Fruit fly (Drosophila melanogaster): ENCODE data around the gene CG32473.

dm6 chr3R:13356960-13357359, 54.5 kb downstream of the CG32473 start:
- TF ChIP-seq CG1620 (GFP tag; optimal IDR thresholded peaks at IDR 0.05) (no peak), CG33017 (tag; optimal IDR thresholded peaks at IDR 0.05) (no peak), ovo (GFP tag; optimal IDR thresholded peaks at IDR 0.05) (no peak), CG14711 (tag; optimal IDR thresholded peaks at IDR 0.05) (no peak), CG12768 (GFP tag; optimal IDR thresholded peaks at IDR 0.05) (no peak), kay (GFP tag; ENCODE audit: borderline replicate concordance) (no peak), tj (GFP tag; optimal IDR thresholded peaks at IDR 0.05) (no peak), pad (GFP tag; optimal IDR thresholded peaks at IDR 0.05) (no peak), Mnt (GFP tag; optimal IDR thresholded peaks at IDR 0.05) (no peak), bab1 (GFP tag; optimal IDR thresholded peaks at IDR 0.05) (no peak), cnc (optimal IDR thresholded peaks at IDR 0.05) (no peak), CG7101 (tag; optimal IDR thresholded peaks at IDR 0.05) (no peak)
